Worm (Caenorhabditis elegans) whole organism, early embryonic: ENCODE results near the gene rfc-3.

Source experiments
- B0310.2 ChIP-seq: sonication (generic microtip); optimal IDR thresholded peaks from 2 replicates; lab custom pipeline; 2016; ENCODE audit warnings: mild to moderate bottlenecking, missing genetic modification characterization, missing compliant biosample characterization
- F13C5.2 ChIP-seq: sonication (generic microtip); optimal IDR thresholded peaks from 2 replicates; lab custom pipeline; 2017; ENCODE audit warnings: mild to moderate bottlenecking, missing genetic modification characterization, inconsistent platforms, missing compliant biosample characterization
- aly-1 ChIP-seq: sonication (generic microtip); optimal IDR thresholded peaks from 2 replicates; lab custom pipeline; 2016; ENCODE audit warnings: missing genetic modification characterization, missing compliant biosample characterization
- ama-1 ChIP-seq: fragments of 150-350 bp; optimal IDR thresholded peaks from 2 replicates; lab custom pipeline; 2014
- ceh-13 ChIP-seq: fragments of 200-800 bp; sonication (Bioruptor generic); optimal IDR thresholded peaks from 2 replicates; lab custom pipeline; 2018; ENCODE audit warnings: mild to moderate bottlenecking, missing genetic modification characterization, missing compliant biosample characterization
- ceh-36 ChIP-seq: sonication (generic microtip); optimal IDR thresholded peaks from 2 replicates; lab custom pipeline; 2016; ENCODE audit warnings: missing genetic modification characterization, inconsistent platforms, missing compliant biosample characterization
- ets-7 ChIP-seq: sonication (generic microtip); optimal IDR thresholded peaks from 2 replicates; lab custom pipeline; 2016; ENCODE audit warnings: missing genotype, missing genetic modification characterization, missing compliant biosample characterization
- flt-1 ChIP-seq: fragments of 200-800 bp; sonication (Bioruptor generic); IDR thresholded peaks from 2 replicates; pipeline ENCODE4 v1.3.6; 2022; ENCODE audit warnings: missing genetic modification characterization, missing compliant biosample characterization
- hmbx-1 ChIP-seq: sonication (generic microtip); optimal IDR thresholded peaks from 2 replicates; lab custom pipeline; 2016; ENCODE audit warnings: mild to moderate bottlenecking, missing genetic modification characterization, missing compliant biosample characterization
- hmg-4 ChIP-seq: fragments of 200-800 bp; sonication (Bioruptor generic); optimal IDR thresholded peaks from 2 replicates; lab custom pipeline; 2018; ENCODE audit warnings: mild to moderate bottlenecking, missing genetic modification characterization, missing compliant biosample characterization
- hnd-1 ChIP-seq: sonication (generic microtip); optimal IDR thresholded peaks from 2 replicates; lab custom pipeline; 2016; ENCODE audit warnings: missing genetic modification characterization, missing compliant biosample characterization
- pes-1 ChIP-seq: fragments of 200-800 bp; sonication (Bioruptor generic); IDR thresholded peaks from 2 replicates; pipeline ENCODE4 v1.3.6; 2022; ENCODE audit warnings: missing genetic modification reagents, missing genetic modification characterization, missing compliant biosample characterization
- scrt-1 ChIP-seq: fragments of 200-800 bp; sonication (Bioruptor generic); IDR thresholded peaks from 2 replicates; pipeline ENCODE4 v1.3.6; 2022; ENCODE audit warnings: missing genetic modification characterization, missing compliant biosample characterization
- sea-1 ChIP-seq: fragments of 200-800 bp; sonication (Bioruptor generic); conservative IDR thresholded peaks from 2 replicates; pipeline ENCODE4 v1.3.6; 2022; ENCODE audit warnings: missing genetic modification characterization, missing compliant biosample characterization
- tbx-11 ChIP-seq: fragments of 200-800 bp; sonication (Bioruptor generic); IDR thresholded peaks from 2 replicates; pipeline ENCODE4 v1.3.6; 2022; ENCODE audit warnings: missing genetic modification characterization, missing compliant biosample characterization
- tbx-37 ChIP-seq: fragments of 200-800 bp; sonication (Bioruptor generic); conservative IDR thresholded peaks from 2 replicates; pipeline ENCODE4 v1.3.6; 2022; ENCODE audit warnings: missing genetic modification reagents, missing genetic modification characterization, missing compliant biosample characterization
- tra-4 ChIP-seq: sonication (generic microtip); optimal IDR thresholded peaks from 2 replicates; lab custom pipeline; 2017; ENCODE audit warnings: missing genetic modification characterization, missing compliant biosample characterization

Gene rfc-3

ce11 chrIV:13089671-13090242, 5.8 kb upstream of the rfc-3 start:
- TF ChIP-seq F13C5.2 (no peak), hmbx-1 (no peak), pes-1 (no peak), hmg-4 (peak; percentile 42), ceh-13 (GFP tag; lab: Kevin White, UChicago) (no peak)

- TF ChIP-seq hnd-1 (tag; lab: Kevin White, UChicago): no peak
- TF ChIP-seq ets-7 (tag; lab: Kevin White, UChicago): no peak
- TF ChIP-seq ceh-13 (GFP tag; lab: Kevin White, UChicago): no peak
- no peak for TF ChIP-seq aly-1 (tag; lab: Kevin White, UChicago)
- no peak for TF ChIP-seq F13C5.2
- no peak for TF ChIP-seq hmbx-1
- no peak for TF ChIP-seq tbx-37
- TF ChIP-seq hmg-4: no peak
- TF ChIP-seq pes-1: no peak
- no peak for TF ChIP-seq B0310.2 (tag; lab: Kevin White, UChicago)
- no peak for TF ChIP-seq sea-1 (GFP tag; lab: Robert Waterston, UW)
- no peak for TF ChIP-seq flt-1 (GFP tag; lab: Robert Waterston, UW)
- TF ChIP-seq tra-4 (tag; lab: Kevin White, UChicago): no peak
- TF ChIP-seq scrt-1 (GFP tag; lab: Robert Waterston, UW): no peak
- no peak for TF ChIP-seq tbx-11 (GFP tag; lab: Robert Waterston, UW)
- TF ChIP-seq ceh-36 (tag; lab: Kevin White, UChicago): no peak
- no peak for TF ChIP-seq ama-1 (lab: Kevin White, UChicago)
These were observed 4.6 kb upstream of the rfc-3 start, which contains the start of gene col-132 for ce11 chrIV:13090967-13091366. TSS of gene col-132 (minus strand) at chrIV:13091067.

ce11 chrIV:13093677-13094076, 1.9 kb upstream of the rfc-3 start, which contains the start of the genes prcc-1 and C39E9.12:
TSS of gene prcc-1 (minus strand) at chrIV:13093795.
TSS of gene C39E9.12 (plus strand) at chrIV:13094007.
- TF ChIP-seq hmbx-1 (no peak), pes-1 (no peak), aly-1 (tag; lab: Kevin White, UChicago) (no peak), ama-1 (lab: Kevin White, UChicago) (no peak)

ce11 chrIV:13096778-13097177, 1.2 kb downstream of the rfc-3 start:
- TF ChIP-seq ama-1 (lab: Kevin White, UChicago) (no peak), sea-1 (GFP tag; lab: Robert Waterston, UW) (no peak)

ce11 chrIV:13098652-13099051, 3.1 kb downstream of the rfc-3 start, which contains the start of the genes dli-1, tin-9.2 and exos-4.1:
TSS of gene dli-1 (minus strand) at chrIV:13098792.
TSS of gene tin-9.2 (plus strand) at chrIV:13098995.
TSS of gene exos-4.1 (plus strand) at chrIV:13098999.
- TF ChIP-seq F13C5.2 (peak; percentile 41), pes-1 (no peak)

- TF ChIP-seq scrt-1 (GFP tag; lab: Robert Waterston, UW) (no peak), ets-7 (tag; lab: Kevin White, UChicago) (no peak), flt-1 (GFP tag; lab: Robert Waterston, UW) (no peak), hnd-1 (tag; lab: Kevin White, UChicago) (no peak), F13C5.2 (no peak), pes-1 (no peak), sea-1 (GFP tag; lab: Robert Waterston, UW) (no peak), hmbx-1 (no peak), aly-1 (tag; lab: Kevin White, UChicago) (no peak), tbx-11 (GFP tag; lab: Robert Waterston, UW) (no peak), hmg-4 (no peak), tra-4 (tag; lab: Kevin White, UChicago) (no peak), ceh-36 (tag; lab: Kevin White, UChicago) (no peak), ama-1 (lab: Kevin White, UChicago) (no peak), B0310.2 (tag; lab: Kevin White, UChicago) (no peak), tbx-37 (no peak), ceh-13 (GFP tag; lab: Kevin White, UChicago) (no peak)
These were observed 4.9 kb downstream of the rfc-3 start, which contains the start of gene fask-1 for ce11 chrIV:13100415-13100814. TSS of gene fask-1 (plus strand) at chrIV:13100715.

- TF ChIP-seq tra-4 (tag; lab: Kevin White, UChicago): no peak
- TF ChIP-seq ama-1 (lab: Kevin White, UChicago): no peak
These were observed 9.3 kb downstream of the rfc-3 start, which contains the start of gene rde-11 for ce11 chrIV:13104900-13105299. TSS of gene rde-11 (plus strand) at chrIV:13105200.

- TF ChIP-seq aly-1 (tag; lab: Kevin White, UChicago): no peak
- TF ChIP-seq flt-1 (GFP tag; lab: Robert Waterston, UW): no peak
- no peak for TF ChIP-seq hnd-1 (tag; lab: Kevin White, UChicago)
- no peak for TF ChIP-seq ama-1 (lab: Kevin White, UChicago)
- no peak for TF ChIP-seq hmg-4
- TF ChIP-seq tra-4 (tag; lab: Kevin White, UChicago): no peak
- TF ChIP-seq B0310.2 (tag; lab: Kevin White, UChicago): no peak
- TF ChIP-seq tbx-37: no peak
- no peak for TF ChIP-seq tbx-11 (GFP tag; lab: Robert Waterston, UW)
- no peak for TF ChIP-seq ceh-13 (GFP tag; lab: Kevin White, UChicago)
- TF ChIP-seq ets-7 (tag; lab: Kevin White, UChicago): no peak
- no peak for TF ChIP-seq scrt-1 (GFP tag; lab: Robert Waterston, UW)
- TF ChIP-seq pes-1: no peak
- no peak for TF ChIP-seq ceh-36 (tag; lab: Kevin White, UChicago)
- no peak for TF ChIP-seq F13C5.2
- no peak for TF ChIP-seq hmbx-1
- no peak for TF ChIP-seq sea-1 (GFP tag; lab: Robert Waterston, UW)
These were observed 11.8 kb downstream of the rfc-3 start, which contains the start of gene B0564.2 for ce11 chrIV:13107359-13107758. TSS of gene B0564.2 (plus strand) at chrIV:13107659.
